Worm (Caenorhabditis elegans) whole organism, midembryonic: Measurements from ENCODE around the gene cyk-1.

ENCODE experiments used
- T22C8.4 ChIP-seq: fragments of 200-800 bp; sonication (Bioruptor generic); IDR thresholded peaks from 2 replicates; pipeline ENCODE4 v1.3.6; 2022; ENCODE audit warnings: missing genetic modification characterization, missing compliant biosample characterization
- cog-1 ChIP-seq: sonication (generic microtip); optimal IDR thresholded peaks from 2 replicates; lab custom pipeline; 2016; ENCODE audit warnings: missing genetic modification characterization, missing compliant biosample characterization
- flt-1 ChIP-seq: fragments of 200-800 bp; sonication (Bioruptor generic); IDR thresholded peaks from 2 replicates; pipeline ENCODE4 v1.3.6; 2022; ENCODE audit warnings: missing genetic modification characterization, missing compliant biosample characterization
- klf-2 ChIP-seq: fragments of 200-800 bp; sonication (Bioruptor generic); conservative IDR thresholded peaks from 2 replicates; pipeline ENCODE4 v1.3.6; 2022; ENCODE audit warnings: missing genetic modification reagents, missing genetic modification characterization, missing compliant biosample characterization
- med-1 ChIP-seq: sonication (generic microtip); optimal IDR thresholded peaks from 2 replicates; lab custom pipeline; 2017; ENCODE audit warnings: missing genetic modification characterization, mild to moderate bottlenecking, missing compliant biosample characterization, antibody characterized with exemption, missing genetic modification reagents; ENCODE audit not compliant: insufficient read depth
- ref-1 ChIP-seq: fragments of 200-800 bp; sonication (Bioruptor generic); conservative IDR thresholded peaks from 2 replicates; pipeline ENCODE4 v1.3.6; 2022; ENCODE audit warnings: missing genetic modification reagents, missing genetic modification characterization, missing compliant biosample characterization
- tab-1 ChIP-seq: fragments of 200-800 bp; sonication (Bioruptor generic); IDR thresholded peaks from 2 replicates; pipeline ENCODE4 v1.3.6; 2022; ENCODE audit warnings: missing genetic modification characterization, missing compliant biosample characterization
- ztf-23 ChIP-seq: fragments of 200-800 bp; sonication (Bioruptor generic); IDR thresholded peaks from 2 replicates; pipeline ENCODE4 v1.3.6; 2022; ENCODE audit warnings: missing genetic modification reagents, missing genetic modification characterization, missing compliant biosample characterization
- ztf-29 ChIP-seq: fragments of 200-800 bp; sonication (Bioruptor generic); IDR thresholded peaks from 2 replicates; pipeline ENCODE4 v1.3.6; 2022; ENCODE audit warnings: missing genetic modification reagents, missing genetic modification characterization, missing compliant biosample characterization

- no peak for TF ChIP-seq ztf-23 (GFP tag; lab: Robert Waterston, UW)
- TF ChIP-seq flt-1 (GFP tag; lab: Robert Waterston, UW): no peak
- no peak for TF ChIP-seq ref-1 (GFP tag; lab: Robert Waterston, UW)
- TF ChIP-seq T22C8.4: no peak
- TF ChIP-seq ztf-29: no peak
- no peak for TF ChIP-seq tab-1 (GFP tag; lab: Robert Waterston, UW)
- TF ChIP-seq med-1 (GFP tag; lab: Kevin White, UChicago): no peak
- TF ChIP-seq cog-1 (tag; lab: Kevin White, UChicago): no peak
- TF ChIP-seq klf-2 (GFP tag; lab: Robert Waterston, UW): no peak
Measured at ce11 chrIII:6991465-6991864, 37.5 kb downstream of the cyk-1 start.
